Worm (Caenorhabditis elegans): ENCODE results near the gene Y38H8A.7.

- no peak for TF ChIP-seq ama-1 (optimal IDR thresholded peaks at IDR 0.05)
- TF ChIP-seq ama-1 (GFP tag; optimal IDR thresholded peaks at IDR 0.05): no peak
- TF ChIP-seq egrh-3 (GFP tag; IDR thresholded peaks at IDR 0.05): no peak
- TF ChIP-seq die-1 (tag; optimal IDR thresholded peaks at IDR 0.05): no peak
- TF ChIP-seq snpc-1.3 (tag; optimal IDR thresholded peaks at IDR 0.05; ENCODE audit: insufficient read depth): no peak
Measured at ce11 chrIV:13458237-13458636, 2.9 kb downstream of the Y38H8A.7 start.
